Worm (Caenorhabditis elegans): ENCODE measurements around the gene sod-4.

sod-4 gene

ce11 chrIII:9455980-9456658 lies 44.1 kb downstream of the sod-4 start, which contains the start of the genes rheb-1 and spk-1 (continued):
- TF ChIP-seq gei-17 (GFP tag; optimal IDR thresholded peaks at IDR 0.05) = peak; percentile 47
- no peak for TF ChIP-seq snpc-1.1 (tag; optimal IDR thresholded peaks at IDR 0.05; ENCODE audit: insufficient read depth)
- TF ChIP-seq K12H6.12 (tag; optimal IDR thresholded peaks at IDR 0.05) = peak; percentile 76
- TF ChIP-seq lin-35 (GFP tag; optimal IDR thresholded peaks at IDR 0.05) = peak in 1 of 3 experiments; percentile 58
- no peak for TF ChIP-seq F39B2.1 (GFP tag; IDR thresholded peaks at IDR 0.05)
- TF ChIP-seq ztf-3 (GFP tag; optimal IDR thresholded peaks at IDR 0.05) = no peak
- TF ChIP-seq xnd-1 (tag; optimal IDR thresholded peaks at IDR 0.05) = peak; percentile 24
- peak; percentile 84 for TF ChIP-seq madf-10 (tag; optimal IDR thresholded peaks at IDR 0.05)
- no peak for TF ChIP-seq F57A8.1 (GFP tag; optimal IDR thresholded peaks at IDR 0.05)
- TF ChIP-seq lag-1 (GFP tag; IDR thresholded peaks at IDR 0.05) = no peak
- peak; percentile 79 for TF ChIP-seq ets-4 (GFP tag; optimal IDR thresholded peaks at IDR 0.05)
- TF ChIP-seq lsl-1 (GFP tag; optimal IDR thresholded peaks at IDR 0.05) = peak; percentile 93
- no peak for TF ChIP-seq die-1 (tag; optimal IDR thresholded peaks at IDR 0.05)
- peak; percentile 83 for TF ChIP-seq atf-7 (tag; optimal IDR thresholded peaks at IDR 0.05)
- no peak for TF ChIP-seq Y56A3A.18 (GFP tag; IDR thresholded peaks at IDR 0.05)
- TF ChIP-seq dpl-1 (GFP tag; optimal IDR thresholded peaks at IDR 0.05) = peak; percentile 51
- TF ChIP-seq sdz-38 (tag; optimal IDR thresholded peaks at IDR 0.05) = no peak
- TF ChIP-seq D2030.7 (GFP tag; IDR thresholded peaks at IDR 0.05) = peak; percentile 78
- peak; percentile 66; the same call in 1 of the 2 replicates for TF ChIP-seq lir-1 (GFP tag; conservative IDR thresholded peaks at IDR 0.05)
- no peak for TF ChIP-seq ccch-3 (GFP tag; optimal IDR thresholded peaks at IDR 0.05)
- TF ChIP-seq F22D6.2 (tag; optimal IDR thresholded peaks at IDR 0.05) = peak; percentile 13
- peak; percentile 76 for TF ChIP-seq somi-1 (GFP tag; optimal IDR thresholded peaks at IDR 0.05)
- peak; percentile 75 for TF ChIP-seq rcor-1 (GFP tag; IDR thresholded peaks at IDR 0.05)
- peak; percentile 59; the same call in 1 of the 2 replicates for TF ChIP-seq hsf-1 (GFP tag; IDR thresholded peaks at IDR 0.05)
- TF ChIP-seq nfya-1 (tag; optimal IDR thresholded peaks at IDR 0.05; ENCODE audit: borderline replicate concordance, insufficient read depth) = no peak
- TF ChIP-seq pha-4 (tag; optimal IDR thresholded peaks at IDR 0.05) = peak; percentile 33
- peak; percentile 77 for TF ChIP-seq cebp-1 (GFP tag; IDR thresholded peaks at IDR 0.05)
- TF ChIP-seq cebp-1 (tag; optimal IDR thresholded peaks at IDR 0.05) = peak; percentile 86
- peak; percentile 48; the same call in 1 of the 2 replicates for TF ChIP-seq let-526 (GFP tag; IDR thresholded peaks at IDR 0.05)
- TF ChIP-seq ztf-6 (GFP tag; IDR thresholded peaks at IDR 0.05) = no peak
- TF ChIP-seq fkh-3 (tag; optimal IDR thresholded peaks at IDR 0.05) = no peak
- TF ChIP-seq cebp-2 (GFP tag; IDR thresholded peaks at IDR 0.05) = no peak
- TF ChIP-seq ama-1 (optimal IDR thresholded peaks at IDR 0.05) = no peak
- TF ChIP-seq ama-1 (GFP tag; optimal IDR thresholded peaks at IDR 0.05) = no peak
- peak; percentile 94 for TF ChIP-seq pbrm-1 (GFP tag; IDR thresholded peaks at IDR 0.05)
- no peak for TF ChIP-seq snpc-1.3 (tag; optimal IDR thresholded peaks at IDR 0.05; ENCODE audit: insufficient read depth)
- TF ChIP-seq madf-3 (GFP tag; IDR thresholded peaks at IDR 0.05) = peak; percentile 81; the same call in 1 of the 2 replicates
- TF ChIP-seq chd-7 (tag; optimal IDR thresholded peaks at IDR 0.05) = peak; percentile 75
- peak; percentile 87 for TF ChIP-seq B0336.3 (GFP tag; IDR thresholded peaks at IDR 0.05)
- TF ChIP-seq rec-8 (tag; optimal IDR thresholded peaks at IDR 0.05) = no peak
- TF ChIP-seq rpc-1 (optimal IDR thresholded peaks at IDR 0.05) = no peak
- TF ChIP-seq rpc-1 (tag; optimal IDR thresholded peaks at IDR 0.05) = no peak
- no peak for TF ChIP-seq F55B11.4 (tag; optimal IDR thresholded peaks at IDR 0.05; ENCODE audit: borderline replicate concordance, insufficient read depth)
- peak; percentile 1 for TF ChIP-seq lsy-27 (tag; optimal IDR thresholded peaks at IDR 0.05; ENCODE audit: borderline replicate concordance, insufficient read depth)
- TF ChIP-seq dox-1 (GFP tag; IDR thresholded peaks at IDR 0.05) = peak; percentile 97
- peak; percentile 59; the same call in 1 of the 2 replicates for TF ChIP-seq Y53G8AR.9 (GFP tag; conservative IDR thresholded peaks at IDR 0.05)
- peak; percentile 79 for TF ChIP-seq zfh-2 (GFP tag; conservative IDR thresholded peaks at IDR 0.05)

Data from whole organism, young adult.